Worm (Caenorhabditis elegans): ENCODE results near the gene ZK180.5.
A peak's percentile ranks its signal among the peaks of the same experiment; 100 is the strongest.

ce11 chrIV:4469770-4470709 lies 46.9 kb downstream of the ZK180.5 start:
- TF ChIP-seq lin-13 (GFP tag; optimal IDR thresholded peaks at IDR 0.05) = peak; percentile 75
- TF ChIP-seq efl-3 (GFP tag; optimal IDR thresholded peaks at IDR 0.05) = no peak
- no peak for TF ChIP-seq lin-15B (tag; optimal IDR thresholded peaks at IDR 0.05)
- TF ChIP-seq dpl-1 (GFP tag; optimal IDR thresholded peaks at IDR 0.05) = peak; percentile 39 to 49 (median 40)
- no peak for TF ChIP-seq zag-1 (tag; optimal IDR thresholded peaks at IDR 0.05)
- no peak for TF ChIP-seq unc-130 (tag; optimal IDR thresholded peaks at IDR 0.05)
- no peak for TF ChIP-seq unc-62 (GFP tag; optimal IDR thresholded peaks at IDR 0.05)
- TF ChIP-seq lir-3 (tag; optimal IDR thresholded peaks at IDR 0.05; ENCODE audit: poor library complexity) = peak; percentile 31

Measured in whole organism, L1 larva.